Worm (Caenorhabditis elegans) whole organism, late embryonic: Measurements from ENCODE around the gene atg-16.2.

ENCODE experiments used
- C08G9.2 ChIP-seq: sonication (generic microtip); optimal IDR thresholded peaks from 2 replicates; lab custom pipeline; 2016; ENCODE audit warnings: mild to moderate bottlenecking, missing genetic modification characterization, moderate library complexity, missing compliant biosample characterization
- Y22D7AL.16 ChIP-seq: sonication (generic microtip); optimal IDR thresholded peaks from 2 replicates; lab custom pipeline; 2016; ENCODE audit warnings: missing genetic modification characterization, missing compliant biosample characterization
- ceh-19 ChIP-seq: fragments of 200-800 bp; sonication (Bioruptor generic); optimal IDR thresholded peaks from 2 replicates; lab custom pipeline; 2018; ENCODE audit warnings: mild to moderate bottlenecking, missing genetic modification characterization, missing compliant biosample characterization
- ceh-45 ChIP-seq: fragments of 200-800 bp; sonication (Bioruptor generic); IDR thresholded peaks from 2 replicates; pipeline ENCODE4 v1.3.6; 2022; ENCODE audit warnings: missing genetic modification reagents, missing genetic modification characterization, missing compliant biosample characterization
- elt-4 ChIP-seq: sonication (generic microtip); optimal IDR thresholded peaks from 2 replicates; lab custom pipeline; 2016; ENCODE audit warnings: missing genetic modification characterization, missing compliant biosample characterization
- fax-1 ChIP-seq: sonication (generic microtip); optimal IDR thresholded peaks from 2 replicates; lab custom pipeline; 2016; ENCODE audit warnings: missing genotype, missing genetic modification characterization, missing compliant biosample characterization
- nfya-1 ChIP-seq: sonication (generic microtip); optimal IDR thresholded peaks from 2 replicates; lab custom pipeline; 2017; ENCODE audit warnings: missing genetic modification characterization, mild to moderate bottlenecking, missing compliant biosample characterization, antibody characterized with exemption, moderate library complexity
- nhr-11 ChIP-seq: fragments of 150-350 bp; optimal IDR thresholded peaks from 2 replicates; lab custom pipeline; 2014; ENCODE audit warnings: missing biosample characterization, missing genetic modification characterization
- pha-4 ChIP-seq: fragments of 150-350 bp; optimal IDR thresholded peaks from 2 replicates; lab custom pipeline; 2018; ENCODE audit warnings: missing biosample characterization, missing genetic modification reagents, missing genetic modification characterization
- rnt-1 ChIP-seq: sonication (generic microtip); optimal IDR thresholded peaks from 2 replicates; lab custom pipeline; 2016; ENCODE audit warnings: missing genetic modification characterization, missing compliant biosample characterization
- sox-2 ChIP-seq: fragments of 200-800 bp; sonication (Bioruptor generic); IDR thresholded peaks from 2 replicates; pipeline ENCODE4 v1.3.6; 2022; ENCODE audit warnings: missing genetic modification reagents, missing genetic modification characterization, missing compliant biosample characterization
- sox-4 ChIP-seq: sonication (generic microtip); optimal IDR thresholded peaks from 2 replicates; lab custom pipeline; 2017; ENCODE audit warnings: mild to moderate bottlenecking, missing genetic modification characterization, inconsistent platforms, missing compliant biosample characterization

ce11 chrII:6401649-6402048 is 51.5 kb downstream of the atg-16.2 start, which contains the start of gene btb-2:
- no peak for TF ChIP-seq C08G9.2 (tag; lab: Kevin White, UChicago)
- no peak for TF ChIP-seq ceh-45
- TF ChIP-seq elt-4 (tag; lab: Kevin White, UChicago): no peak
- TF ChIP-seq nhr-11 (tag; lab: Kevin White, UChicago): no peak
- TF ChIP-seq rnt-1: no peak
- no peak for TF ChIP-seq nfya-1
- TF ChIP-seq fax-1 (tag; lab: Kevin White, UChicago): no peak
- no peak for TF ChIP-seq ceh-19 (GFP tag; lab: Kevin White, UChicago)
- TF ChIP-seq sox-4 (tag; lab: Kevin White, UChicago): no peak
- no peak for TF ChIP-seq Y22D7AL.16
- no peak for TF ChIP-seq pha-4
- TF ChIP-seq sox-2: no peak
